Worm (Caenorhabditis elegans): ENCODE data around the gene C24H11.2.

Gene C24H11.2

ce11 chrIII:11811839-11812238, 19.7 kb upstream of the C24H11.2 start:
- no peak for TF ChIP-seq nhr-11 (tag; optimal IDR thresholded peaks at IDR 0.05)
- TF ChIP-seq C08G9.2 (tag; optimal IDR thresholded peaks at IDR 0.05) = no peak
- peak; percentile 30 for TF ChIP-seq ref-2 (tag; optimal IDR thresholded peaks at IDR 0.05)
- no peak for TF ChIP-seq ceh-34 (tag; optimal IDR thresholded peaks at IDR 0.05)
- TF ChIP-seq nfya-1 (tag; optimal IDR thresholded peaks at IDR 0.05) = no peak
- TF ChIP-seq ceh-31 (tag; optimal IDR thresholded peaks at IDR 0.05) = peak; percentile 63
- no peak for TF ChIP-seq C38D4.7 (GFP tag; optimal IDR thresholded peaks at IDR 0.05)
- no peak for TF ChIP-seq unc-55 (GFP tag; optimal IDR thresholded peaks at IDR 0.05)
- TF ChIP-seq hlh-6 (tag; optimal IDR thresholded peaks at IDR 0.05) = peak; percentile 9
- no peak for TF ChIP-seq pros-1 (tag; optimal IDR thresholded peaks at IDR 0.05)
- TF ChIP-seq pha-2 (tag; optimal IDR thresholded peaks at IDR 0.05) = no peak
- no peak for TF ChIP-seq ceh-14 (tag; optimal IDR thresholded peaks at IDR 0.05)
- no peak for TF ChIP-seq ets-4 (tag; optimal IDR thresholded peaks at IDR 0.05)
- TF ChIP-seq ama-1 (optimal IDR thresholded peaks at IDR 0.05) = no peak

- TF ChIP-seq che-1 (tag; optimal IDR thresholded peaks at IDR 0.05) = no peak
- TF ChIP-seq dve-1 (tag; optimal IDR thresholded peaks at IDR 0.05) = no peak
- TF ChIP-seq lin-11 (tag; optimal IDR thresholded peaks at IDR 0.05) = no peak
- no peak for TF ChIP-seq pros-1 (tag; optimal IDR thresholded peaks at IDR 0.05)
- no peak for TF ChIP-seq C08G9.2 (tag; optimal IDR thresholded peaks at IDR 0.05)
- no peak for TF ChIP-seq elt-2 (tag; optimal IDR thresholded peaks at IDR 0.05)
- no peak for TF ChIP-seq K09A11.1 (tag; optimal IDR thresholded peaks at IDR 0.05; ENCODE audit: insufficient read depth)
- no peak for TF ChIP-seq sox-2 (GFP tag; IDR thresholded peaks at IDR 0.05)
- TF ChIP-seq npax-4 (tag; optimal IDR thresholded peaks at IDR 0.05) = no peak
- no peak for TF ChIP-seq ceh-45 (GFP tag; IDR thresholded peaks at IDR 0.05)
- TF ChIP-seq unc-86 (tag; optimal IDR thresholded peaks at IDR 0.05) = no peak
These were observed 18.3 kb upstream of the C24H11.2 start, which contains the start of gene C18D11.6 for ce11 chrIII:11810447-11810846. Gene C18D11.6 (plus strand): TSS chrIII:11810556.

- TF ChIP-seq ceh-19 (GFP tag; optimal IDR thresholded peaks at IDR 0.05) (no peak), rnt-1 (tag; optimal IDR thresholded peaks at IDR 0.05) (no peak), hlh-30 (tag; optimal IDR thresholded peaks at IDR 0.05; ENCODE audit: insufficient read depth) (no peak), odd-2 (tag; optimal IDR thresholded peaks at IDR 0.05) (no peak), elt-2 (tag; optimal IDR thresholded peaks at IDR 0.05) (no peak), ets-4 (tag; optimal IDR thresholded peaks at IDR 0.05) (no peak), pat-9 (tag; optimal IDR thresholded peaks at IDR 0.05) (no peak), eyg-1 (tag; optimal IDR thresholded peaks at IDR 0.05) (no peak), C08G9.2 (tag; optimal IDR thresholded peaks at IDR 0.05) (no peak), ceh-48 (tag; optimal IDR thresholded peaks at IDR 0.05) (no peak), sdc-2 (tag; optimal IDR thresholded peaks at IDR 0.05) (no peak), syd-9 (tag; optimal IDR thresholded peaks at IDR 0.05) (no peak), pros-1 (tag; optimal IDR thresholded peaks at IDR 0.05) (no peak), sox-4 (tag; optimal IDR thresholded peaks at IDR 0.05) (no peak)
These were observed 16.7 kb upstream of the C24H11.2 start, which contains the start of gene C18D11.9 for ce11 chrIII:11808818-11809217. Gene C18D11.9 (plus strand): TSS chrIII:11809118.

- TF ChIP-seq dve-1 (tag; optimal IDR thresholded peaks at IDR 0.05) = no peak
These were observed 15.3 kb upstream of the C24H11.2 start, which contains the start of gene C18D11.10 for ce11 chrIII:11807418-11807817. Gene C18D11.10 (plus strand): TSS chrIII:11807718.

- TF ChIP-seq lim-6 (tag; optimal IDR thresholded peaks at IDR 0.05) (no peak), syd-9 (tag; optimal IDR thresholded peaks at IDR 0.05) (no peak), C38D4.7 (GFP tag; optimal IDR thresholded peaks at IDR 0.05) (no peak), hlh-8 (tag; optimal IDR thresholded peaks at IDR 0.05) (no peak), pat-9 (tag; optimal IDR thresholded peaks at IDR 0.05) (no peak), pqm-1 (tag; optimal IDR thresholded peaks at IDR 0.05) (no peak), fax-1 (tag; optimal IDR thresholded peaks at IDR 0.05) (no peak), ceh-34 (tag; optimal IDR thresholded peaks at IDR 0.05) (no peak)
These were observed 14.6 kb upstream of the C24H11.2 start, which contains the start of gene C18D11.7 for ce11 chrIII:11806695-11807094. Gene C18D11.7 (minus strand): TSS chrIII:11806795.

Data from whole organism, late embryonic.